Fruit fly (Drosophila melanogaster): ENCODE data around the gene CG8745.

Gene CG8745

DNA sequence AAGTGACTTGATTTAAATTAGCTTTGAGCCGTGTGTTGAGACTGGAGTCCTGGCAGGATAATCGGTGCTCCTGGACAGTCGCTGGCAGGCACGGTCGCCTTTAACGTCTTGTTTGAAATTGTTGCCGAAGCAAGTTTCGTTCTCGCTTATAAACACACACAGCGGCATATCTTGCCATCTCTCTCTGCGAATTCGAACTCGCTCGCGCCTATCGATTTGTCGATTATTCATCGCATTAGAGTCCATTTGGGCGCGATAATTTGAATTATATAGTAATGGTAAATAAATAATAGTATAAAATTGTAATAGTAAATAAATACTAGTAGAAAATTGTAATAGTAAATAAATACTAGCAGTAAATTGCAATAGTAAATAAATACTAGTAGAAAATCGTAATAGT, at the start of gene CG8745:
Gene CG8745 (minus strand): TSS at position 126 of the 400 bp plus-strand sequence.
- TF ChIP-seq Pif1A (GFP tag; optimal IDR thresholded peaks at IDR 0.05) (no peak), D1 (tag; optimal IDR thresholded peaks at IDR 0.05) (peak; percentile 9)

DNA sequence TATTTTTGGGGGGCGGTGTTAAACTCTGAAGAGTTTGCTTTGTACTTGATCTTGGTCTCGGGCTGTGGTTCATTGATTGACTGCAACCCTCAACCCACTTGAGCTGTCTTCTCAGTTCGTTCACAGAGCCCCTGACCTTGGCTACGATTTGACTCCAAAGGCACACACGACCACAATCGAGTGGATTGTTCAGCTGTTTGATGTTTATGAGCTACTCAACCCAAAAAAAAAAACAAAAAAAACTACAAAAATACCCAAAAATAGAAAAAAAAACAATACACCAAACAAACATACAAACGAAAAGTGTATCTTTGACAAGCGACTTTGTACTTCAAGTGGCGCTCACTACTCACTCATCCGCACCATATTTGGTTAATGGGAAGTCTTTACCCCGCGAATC, 47.9 kb upstream of the CG8745 start:
- TF ChIP-seq Pif1B (GFP tag; optimal IDR thresholded peaks at IDR 0.05) = no peak
- TF ChIP-seq CG15710 (tag; optimal IDR thresholded peaks at IDR 0.05) = no peak
- no peak for TF ChIP-seq CG32121 (GFP tag; IDR thresholded peaks at IDR 0.05)
- TF ChIP-seq CG10348 (GFP tag; IDR thresholded peaks at IDR 0.05) = no peak
- TF ChIP-seq rn (GFP tag; IDR thresholded peaks at IDR 0.05) = no peak
- TF ChIP-seq CG14655 (GFP tag; optimal IDR thresholded peaks at IDR 0.05) = no peak
- no peak for TF ChIP-seq CG8159 (tag; optimal IDR thresholded peaks at IDR 0.05)
- no peak for TF ChIP-seq CG34367 (tag; optimal IDR thresholded peaks at IDR 0.05)
- TF ChIP-seq CG4496 (GFP tag; IDR thresholded peaks at IDR 0.05) = no peak
- TF ChIP-seq fd96Ca (GFP tag; IDR thresholded peaks at IDR 0.05) = no peak
- no peak for TF ChIP-seq Pif1A (GFP tag; optimal IDR thresholded peaks at IDR 0.05)
- no peak for TF ChIP-seq CG8301 (tag; optimal IDR thresholded peaks at IDR 0.05)
- no peak for TF ChIP-seq Ets98B (GFP tag; IDR thresholded peaks at IDR 0.05)
- no peak for TF ChIP-seq EcR (GFP tag; optimal IDR thresholded peaks at IDR 0.05)
- TF ChIP-seq CG13204 (GFP tag; optimal IDR thresholded peaks at IDR 0.05) = no peak
- TF ChIP-seq Snoo (tag; optimal IDR thresholded peaks at IDR 0.05) = no peak
- no peak for TF ChIP-seq CG12605 (GFP tag; IDR thresholded peaks at IDR 0.05)
- TF ChIP-seq CG9948 (tag; optimal IDR thresholded peaks at IDR 0.05) = no peak
- no peak for TF ChIP-seq CG17806 (tag; optimal IDR thresholded peaks at IDR 0.05)

DNA sequence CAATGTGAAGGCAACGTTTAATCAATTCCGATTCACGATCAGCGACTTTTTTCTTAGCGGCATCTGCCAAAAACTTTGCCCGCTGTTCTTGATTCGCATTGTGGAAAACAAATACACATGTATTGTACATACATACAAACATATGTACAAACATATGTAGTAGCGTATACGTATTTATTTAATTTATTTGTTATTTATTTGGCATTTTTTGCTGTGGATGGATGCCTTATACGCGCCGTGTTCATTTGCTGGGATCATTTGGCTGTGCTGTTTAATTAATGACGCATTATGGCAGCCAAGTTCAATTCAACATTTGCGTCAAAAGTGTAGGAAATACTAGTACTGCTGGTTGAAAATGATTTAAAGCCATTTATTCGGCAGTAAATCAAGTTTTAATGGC, 46.1 kb upstream of the CG8745 start:
- no peak for TF ChIP-seq CG9948 (tag; optimal IDR thresholded peaks at IDR 0.05)
- TF ChIP-seq CG14655 (GFP tag; optimal IDR thresholded peaks at IDR 0.05) = no peak
- TF ChIP-seq D1 (tag; optimal IDR thresholded peaks at IDR 0.05) = no peak
- TF ChIP-seq CG8301 (tag; optimal IDR thresholded peaks at IDR 0.05) = no peak
- TF ChIP-seq gl (tag; optimal IDR thresholded peaks at IDR 0.05) = no peak
- no peak for TF ChIP-seq CG34367 (tag; optimal IDR thresholded peaks at IDR 0.05)
- TF ChIP-seq CG8159 (tag; optimal IDR thresholded peaks at IDR 0.05) = no peak
- TF ChIP-seq CG4496 (GFP tag; IDR thresholded peaks at IDR 0.05) = no peak
- TF ChIP-seq rn (GFP tag; IDR thresholded peaks at IDR 0.05) = no peak
- no peak for TF ChIP-seq Pif1A (GFP tag; optimal IDR thresholded peaks at IDR 0.05)
- no peak for TF ChIP-seq EcR (GFP tag; optimal IDR thresholded peaks at IDR 0.05)
- TF ChIP-seq Ets98B (GFP tag; IDR thresholded peaks at IDR 0.05) = no peak

DNA sequence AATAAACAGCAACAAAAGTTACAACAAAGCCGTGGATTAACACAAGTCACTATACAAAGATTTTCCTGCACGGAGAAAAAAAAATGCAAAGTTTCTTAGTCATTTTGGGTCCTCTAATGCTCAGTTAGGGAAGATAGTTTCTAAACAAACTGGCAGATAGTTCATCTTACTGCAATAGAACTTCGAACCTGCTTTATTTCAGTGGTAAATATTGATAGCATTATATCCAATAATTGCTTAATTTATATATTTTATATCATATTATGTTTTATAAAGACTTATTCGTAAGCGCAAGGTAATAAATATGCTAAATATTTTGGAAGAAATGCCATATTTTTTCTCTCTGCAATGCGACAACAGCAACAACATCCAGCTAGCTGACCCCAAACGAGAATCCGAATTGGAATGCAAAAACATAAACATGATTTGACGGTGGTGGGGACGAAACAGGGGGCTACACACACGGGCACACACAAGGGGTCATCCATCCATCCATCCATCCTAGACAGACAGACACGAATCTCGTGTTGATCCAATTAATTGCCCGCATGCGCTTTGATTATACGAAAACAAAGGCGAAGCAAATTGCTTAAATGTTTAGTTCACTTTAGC, 45.0 kb upstream of the CG8745 start:
- TF ChIP-seq CG8301 (tag; optimal IDR thresholded peaks at IDR 0.05) (peak; percentile 17), CG9948 (tag; optimal IDR thresholded peaks at IDR 0.05) (peak; percentile 9), CG12605 (GFP tag; IDR thresholded peaks at IDR 0.05) (no peak), rn (GFP tag; IDR thresholded peaks at IDR 0.05) (no peak), CG13204 (GFP tag; optimal IDR thresholded peaks at IDR 0.05) (no peak), CG32121 (GFP tag; IDR thresholded peaks at IDR 0.05) (peak; percentile 56), CG8159 (tag; optimal IDR thresholded peaks at IDR 0.05) (no peak), CG14655 (GFP tag; optimal IDR thresholded peaks at IDR 0.05) (peak; percentile 40), Ets98B (GFP tag; IDR thresholded peaks at IDR 0.05) (peak; percentile 48; the same call in 1 of the 2 replicates), CG4496 (GFP tag; IDR thresholded peaks at IDR 0.05) (peak; percentile 37; the same call in 1 of the 3 replicates), Pif1A (GFP tag; optimal IDR thresholded peaks at IDR 0.05) (no peak), fd96Ca (GFP tag; IDR thresholded peaks at IDR 0.05) (no peak; the same call in 2 of the 3 replicates), Pif1B (GFP tag; optimal IDR thresholded peaks at IDR 0.05) (no peak)

DNA sequence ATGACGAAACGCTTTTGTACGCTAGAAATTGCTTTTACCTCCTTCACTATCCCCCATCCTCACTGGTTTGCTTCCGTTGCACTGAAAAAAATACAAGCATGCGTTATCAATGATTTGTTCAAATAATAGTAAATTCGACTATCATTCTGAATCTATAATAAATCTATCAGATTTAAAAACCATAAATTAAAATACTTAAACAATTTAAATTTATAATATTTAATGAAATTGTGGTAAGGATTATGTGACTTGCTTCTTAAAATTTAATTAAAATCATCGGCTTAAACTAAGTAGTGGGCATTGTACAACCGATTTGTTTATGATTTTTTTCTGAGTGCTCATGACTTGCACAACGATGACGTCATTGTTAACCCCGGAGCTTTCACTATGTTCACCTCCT, 38.8 kb upstream of the CG8745 start:
- TF ChIP-seq CG34367 (tag; optimal IDR thresholded peaks at IDR 0.05) = no peak
- peak; percentile 24 for TF ChIP-seq CG8301 (tag; optimal IDR thresholded peaks at IDR 0.05)
- no peak for TF ChIP-seq Ets98B (GFP tag; IDR thresholded peaks at IDR 0.05)
- peak; percentile 13 for TF ChIP-seq CG15710 (tag; optimal IDR thresholded peaks at IDR 0.05)
- TF ChIP-seq CG8159 (tag; optimal IDR thresholded peaks at IDR 0.05) = peak; percentile 35
- peak; percentile 43 for TF ChIP-seq CG14655 (GFP tag; optimal IDR thresholded peaks at IDR 0.05)
- no peak for TF ChIP-seq Pif1B (GFP tag; optimal IDR thresholded peaks at IDR 0.05)
- no peak for TF ChIP-seq rn (GFP tag; IDR thresholded peaks at IDR 0.05)
- no peak for TF ChIP-seq D1 (tag; optimal IDR thresholded peaks at IDR 0.05)
- TF ChIP-seq CG4496 (GFP tag; IDR thresholded peaks at IDR 0.05) = no peak
- TF ChIP-seq CG10348 (GFP tag; IDR thresholded peaks at IDR 0.05) = no peak
- TF ChIP-seq Snoo (tag; optimal IDR thresholded peaks at IDR 0.05) = no peak

DNA sequence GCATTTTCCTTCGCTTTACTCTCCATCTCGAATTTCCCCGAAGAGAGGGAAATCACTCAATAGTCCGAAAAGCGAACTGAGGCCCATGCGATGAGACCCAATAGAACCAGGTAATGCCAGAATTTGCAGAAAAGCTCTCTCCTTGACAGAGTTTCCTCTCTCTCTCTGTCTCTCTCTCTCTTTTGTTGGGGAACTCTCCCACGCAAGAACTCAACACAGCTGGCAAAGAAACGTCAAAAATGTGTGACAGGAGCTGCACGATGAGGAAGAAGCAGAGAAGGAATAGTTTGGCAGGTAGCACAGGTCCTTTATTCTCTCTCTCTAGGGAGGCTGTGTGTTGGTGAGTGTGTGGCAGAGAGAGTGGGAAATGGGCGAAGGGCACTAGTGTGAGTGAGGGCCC, 37.7 kb upstream of the CG8745 start:
- TF ChIP-seq CG34367 (tag; optimal IDR thresholded peaks at IDR 0.05) (no peak), CG4496 (GFP tag; IDR thresholded peaks at IDR 0.05) (no peak), CG17806 (tag; optimal IDR thresholded peaks at IDR 0.05) (no peak), CG8301 (tag; optimal IDR thresholded peaks at IDR 0.05) (no peak), CG13204 (GFP tag; optimal IDR thresholded peaks at IDR 0.05) (no peak), CG15710 (tag; optimal IDR thresholded peaks at IDR 0.05) (no peak), Snoo (tag; optimal IDR thresholded peaks at IDR 0.05) (no peak), D1 (tag; optimal IDR thresholded peaks at IDR 0.05) (no peak), CG32121 (GFP tag; IDR thresholded peaks at IDR 0.05) (no peak), CG14655 (GFP tag; optimal IDR thresholded peaks at IDR 0.05) (no peak), rn (GFP tag; IDR thresholded peaks at IDR 0.05) (no peak), gl (tag; optimal IDR thresholded peaks at IDR 0.05) (no peak), Ets98B (GFP tag; IDR thresholded peaks at IDR 0.05) (no peak), CG8159 (tag; optimal IDR thresholded peaks at IDR 0.05) (no peak), CG10348 (GFP tag; IDR thresholded peaks at IDR 0.05) (no peak), CG9948 (tag; optimal IDR thresholded peaks at IDR 0.05) (no peak), CG12605 (GFP tag; IDR thresholded peaks at IDR 0.05) (no peak)
